Fruit fly (Drosophila melanogaster): ENCODE data around the gene Msp300.
A peak's percentile ranks its signal among the peaks of the same experiment; 100 is the strongest.

Gene Msp300

dm6 chr2L:5239433-5240278, 139.0 kb downstream of the Msp300 start (continued):
- no peak for TF ChIP-seq CG8765 (GFP tag; IDR thresholded peaks at IDR 0.05)
- TF ChIP-seq CG3163 (GFP tag; optimal IDR thresholded peaks at IDR 0.05), result no peak
- TF ChIP-seq CG16863 (GFP tag; optimal IDR thresholded peaks at IDR 0.05), result no peak
- no peak for TF ChIP-seq CG15601 (tag; optimal IDR thresholded peaks at IDR 0.05)
- no peak for TF ChIP-seq jumu (GFP tag; optimal IDR thresholded peaks at IDR 0.05)
- TF ChIP-seq CG1647 (GFP tag; optimal IDR thresholded peaks at IDR 0.05), result no peak
- no peak for TF ChIP-seq CG3281 (GFP tag; optimal IDR thresholded peaks at IDR 0.05)
- no peak for TF ChIP-seq dimm (GFP tag; IDR thresholded peaks at IDR 0.05)
- TF ChIP-seq Sry-δ (GFP tag; optimal IDR thresholded peaks at IDR 0.05), result no peak
- no peak for TF ChIP-seq CG32532 (GFP tag; IDR thresholded peaks at IDR 0.05)
- no peak for TF ChIP-seq Nf-YA (GFP tag; IDR thresholded peaks at IDR 0.05)
- no peak for TF ChIP-seq CG11723 (GFP tag; optimal IDR thresholded peaks at IDR 0.05)
- TF ChIP-seq Mrtf (GFP tag; IDR thresholded peaks at IDR 0.05), result no peak
- TF ChIP-seq Dek (tag; optimal IDR thresholded peaks at IDR 0.05), result no peak
- no peak for TF ChIP-seq gro (GFP tag; optimal IDR thresholded peaks at IDR 0.05)
- TF ChIP-seq yki (optimal IDR thresholded peaks at IDR 0.05), result no peak
- no peak for TF ChIP-seq dati (GFP tag; IDR thresholded peaks at IDR 0.05)
- no peak for TF ChIP-seq CG12236 (GFP tag; optimal IDR thresholded peaks at IDR 0.05)
- TF ChIP-seq odd (GFP tag; optimal IDR thresholded peaks at IDR 0.05), result peak; percentile 15
- TF ChIP-seq ATbp (GFP tag; optimal IDR thresholded peaks at IDR 0.05), result peak; percentile 25
- TF ChIP-seq Opbp (GFP tag; IDR thresholded peaks at IDR 0.05; ENCODE audit: partially characterized antibody), result 0 out of 3 replicates have a peak, but pooled peaks have one; percentile 6
- TF ChIP-seq fd3F (GFP tag; optimal IDR thresholded peaks at IDR 0.05), result no peak
- no peak for TF ChIP-seq Sox102F (GFP tag; optimal IDR thresholded peaks at IDR 0.05)
- TF ChIP-seq Stat92E (GFP tag; optimal IDR thresholded peaks at IDR 0.05), result peak in 1 of 3 experiments; percentile 98
- TF ChIP-seq CG14710 (tag; optimal IDR thresholded peaks at IDR 0.05), result peak; percentile 4
- no peak for TF ChIP-seq wdn (GFP tag; IDR thresholded peaks at IDR 0.05)
- TF ChIP-seq bowl (GFP tag; IDR thresholded peaks at IDR 0.05), result no peak
- TF ChIP-seq BtbVII (GFP tag; optimal IDR thresholded peaks at IDR 0.05), result no peak
- TF ChIP-seq pros (GFP tag; optimal IDR thresholded peaks at IDR 0.05), result peak; percentile 48
- no peak for TF ChIP-seq peb (GFP tag; IDR thresholded peaks at IDR 0.05)
- no peak for TF ChIP-seq H15 (GFP tag; IDR thresholded peaks at IDR 0.05)
- TF ChIP-seq lilli (GFP tag; optimal IDR thresholded peaks at IDR 0.05), result no peak
- peak; percentile 6 for TF ChIP-seq MTF-1 (GFP tag; optimal IDR thresholded peaks at IDR 0.05; ENCODE audit: borderline replicate concordance)
- TF ChIP-seq Gug (GFP tag; IDR thresholded peaks at IDR 0.05), result no peak
- no peak for TF ChIP-seq CG13123 (GFP tag; optimal IDR thresholded peaks at IDR 0.05)
- peak; percentile 81 for TF ChIP-seq Kr (GFP tag; optimal IDR thresholded peaks at IDR 0.05)
- no peak for TF ChIP-seq CHES-1-like (GFP tag; optimal IDR thresholded peaks at IDR 0.05)
- TF ChIP-seq CG17385 (GFP tag; optimal IDR thresholded peaks at IDR 0.05), result no peak
- no peak for TF ChIP-seq pfk (GFP tag; optimal IDR thresholded peaks at IDR 0.05)
- TF ChIP-seq Oli (tag; optimal IDR thresholded peaks at IDR 0.05), result no peak
- TF ChIP-seq ranshi (GFP tag; IDR thresholded peaks at IDR 0.05), result no peak
- TF ChIP-seq z (GFP tag; IDR thresholded peaks at IDR 0.05), result no peak
- no peak for TF ChIP-seq hbn (GFP tag; IDR thresholded peaks at IDR 0.05; ENCODE audit: partially characterized antibody)
- TF ChIP-seq oc (tag; optimal IDR thresholded peaks at IDR 0.05), result peak; percentile 52
- peak in 1 of 2 experiments; percentile 0 for TF ChIP-seq bsh (GFP tag; optimal IDR thresholded peaks at IDR 0.05)
- TF ChIP-seq nom (GFP tag; optimal IDR thresholded peaks at IDR 0.05), result no peak
- TF ChIP-seq fd64A (GFP tag; optimal IDR thresholded peaks at IDR 0.05), result peak; percentile 9
- no peak for TF ChIP-seq exex (tag; optimal IDR thresholded peaks at IDR 0.05)
- peak; percentile 0 for TF ChIP-seq CG12769 (tag; optimal IDR thresholded peaks at IDR 0.05)

Measured in whole organism, embryonic.